Worm (Caenorhabditis elegans): Measurements from ENCODE around the gene srx-66.

Gene srx-66

ce11 chrV:3919289-3919688 lies at the start of gene srx-66:
Gene srx-66 (plus strand): TSS chrV:3919589.
- TF ChIP-seq unc-39 (tag; optimal IDR thresholded peaks at IDR 0.05), result no peak
- no peak for TF ChIP-seq pha-4 (tag; optimal IDR thresholded peaks at IDR 0.05)
- TF ChIP-seq lsy-2 (tag; optimal IDR thresholded peaks at IDR 0.05), result no peak
- no peak for TF ChIP-seq drap-1 (GFP tag; optimal IDR thresholded peaks at IDR 0.05)
- TF ChIP-seq flh-1 (GFP tag; optimal IDR thresholded peaks at IDR 0.05), result no peak
- TF ChIP-seq lin-32 (GFP tag; optimal IDR thresholded peaks at IDR 0.05), result no peak
- TF ChIP-seq nhr-12 (tag; optimal IDR thresholded peaks at IDR 0.05), result no peak
- TF ChIP-seq ces-1 (GFP tag; optimal IDR thresholded peaks at IDR 0.05), result no peak
- TF ChIP-seq nhr-28 (tag; optimal IDR thresholded peaks at IDR 0.05), result no peak
- TF ChIP-seq snpc-4 (tag; optimal IDR thresholded peaks at IDR 0.05), result no peak
- no peak for TF ChIP-seq elt-3 (tag; optimal IDR thresholded peaks at IDR 0.05)
- TF ChIP-seq sptf-1 (tag; optimal IDR thresholded peaks at IDR 0.05), result no peak
- no peak for TF ChIP-seq ztf-11 (tag; optimal IDR thresholded peaks at IDR 0.05)
- no peak for TF ChIP-seq nhr-2 (tag; optimal IDR thresholded peaks at IDR 0.05)

ce11 chrV:3870359-3870758 lies 49.0 kb upstream of the srx-66 start:
- peak; percentile 37 for TF ChIP-seq ces-1 (GFP tag; optimal IDR thresholded peaks at IDR 0.05)
- no peak for TF ChIP-seq sptf-1 (tag; optimal IDR thresholded peaks at IDR 0.05)

ce11 chrV:3874102-3874744 lies 45.2 kb upstream of the srx-66 start, which contains the start of gene nhr-158:
Gene nhr-158 (minus strand): TSS chrV:3874152.
- no peak for TF ChIP-seq pha-4 (tag; optimal IDR thresholded peaks at IDR 0.05)
- TF ChIP-seq lin-13 (tag; optimal IDR thresholded peaks at IDR 0.05), result no peak

- TF ChIP-seq snpc-4 (tag; optimal IDR thresholded peaks at IDR 0.05) (no peak), nhr-2 (tag; optimal IDR thresholded peaks at IDR 0.05) (no peak), lin-32 (GFP tag; optimal IDR thresholded peaks at IDR 0.05) (no peak), ceh-39 (tag; optimal IDR thresholded peaks at IDR 0.05) (no peak), flh-1 (GFP tag; optimal IDR thresholded peaks at IDR 0.05) (no peak), nhr-12 (tag; optimal IDR thresholded peaks at IDR 0.05) (no peak), nhr-76 (tag; optimal IDR thresholded peaks at IDR 0.05) (no peak), mep-1 (tag; optimal IDR thresholded peaks at IDR 0.05) (no peak)
These were observed 42.1 kb upstream of the srx-66 start for ce11 chrV:3877242-3877641.

ce11 chrV:3878223-3878622 lies 41.2 kb upstream of the srx-66 start, which contains the start of gene nhr-159:
Gene nhr-159 (minus strand): TSS chrV:3878323.
- TF ChIP-seq mls-2 (tag; optimal IDR thresholded peaks at IDR 0.05), result no peak
- TF ChIP-seq ces-1 (GFP tag; optimal IDR thresholded peaks at IDR 0.05), result no peak
- TF ChIP-seq ztf-11 (tag; optimal IDR thresholded peaks at IDR 0.05), result no peak
- TF ChIP-seq ceh-83 (GFP tag; optimal IDR thresholded peaks at IDR 0.05), result no peak
- TF ChIP-seq snpc-4 (tag; optimal IDR thresholded peaks at IDR 0.05), result no peak
- TF ChIP-seq M03D4.4 (tag; optimal IDR thresholded peaks at IDR 0.05), result no peak
- TF ChIP-seq drap-1 (GFP tag; optimal IDR thresholded peaks at IDR 0.05), result no peak
- TF ChIP-seq unc-62 (GFP tag; optimal IDR thresholded peaks at IDR 0.05), result no peak
- no peak for TF ChIP-seq unc-120 (tag; optimal IDR thresholded peaks at IDR 0.05; ENCODE audit: poor library complexity, severe bottlenecking)
- TF ChIP-seq elt-3 (tag; optimal IDR thresholded peaks at IDR 0.05), result no peak
- TF ChIP-seq lin-13 (tag; optimal IDR thresholded peaks at IDR 0.05), result no peak
- TF ChIP-seq nhr-2 (tag; optimal IDR thresholded peaks at IDR 0.05), result no peak
- no peak for TF ChIP-seq bed-3 (GFP tag; optimal IDR thresholded peaks at IDR 0.05)
- TF ChIP-seq elt-1 (tag; optimal IDR thresholded peaks at IDR 0.05; ENCODE audit: borderline replicate concordance, insufficient read depth), result no peak
- no peak for TF ChIP-seq blmp-1 (tag; optimal IDR thresholded peaks at IDR 0.05)
- no peak for TF ChIP-seq ham-2 (GFP tag; optimal IDR thresholded peaks at IDR 0.05)
- TF ChIP-seq unc-39 (tag; optimal IDR thresholded peaks at IDR 0.05), result no peak
- TF ChIP-seq nhr-12 (tag; optimal IDR thresholded peaks at IDR 0.05), result no peak

ce11 chrV:3884550-3884949 lies 34.8 kb upstream of the srx-66 start:
- no peak for TF ChIP-seq hlh-1 (tag; optimal IDR thresholded peaks at IDR 0.05)
- TF ChIP-seq ces-1 (GFP tag; optimal IDR thresholded peaks at IDR 0.05), result no peak
- TF ChIP-seq zip-8 (tag; optimal IDR thresholded peaks at IDR 0.05), result no peak
- TF ChIP-seq tbx-8 (GFP tag; optimal IDR thresholded peaks at IDR 0.05), result no peak
- TF ChIP-seq pha-4 (tag; optimal IDR thresholded peaks at IDR 0.05), result no peak
- TF ChIP-seq lin-13 (tag; optimal IDR thresholded peaks at IDR 0.05), result no peak
- no peak for TF ChIP-seq nhr-237 (tag; optimal IDR thresholded peaks at IDR 0.05)
- no peak for TF ChIP-seq elt-1 (tag; optimal IDR thresholded peaks at IDR 0.05; ENCODE audit: borderline replicate concordance, insufficient read depth)
- no peak for TF ChIP-seq drap-1 (GFP tag; optimal IDR thresholded peaks at IDR 0.05)
- no peak for TF ChIP-seq nhr-28 (tag; optimal IDR thresholded peaks at IDR 0.05)
- TF ChIP-seq unc-120 (tag; optimal IDR thresholded peaks at IDR 0.05; ENCODE audit: poor library complexity, severe bottlenecking), result no peak
- no peak for TF ChIP-seq ceh-83 (GFP tag; optimal IDR thresholded peaks at IDR 0.05)
- no peak for TF ChIP-seq ham-2 (GFP tag; optimal IDR thresholded peaks at IDR 0.05)
- no peak for TF ChIP-seq snpc-4 (tag; optimal IDR thresholded peaks at IDR 0.05)

Data from whole organism, mixed stage, embryonic.